Fruit fly (Drosophila melanogaster) whole organism, embryonic: Measurements from ENCODE around the gene Elo68alpha.

Experiments
- B-H2 ChIP-seq: fragments of 200-800 bp; sonication (Bioruptor generic); optimal IDR thresholded peaks from 2 replicates; lab custom pipeline; 2018; ENCODE audit warnings: missing biosample characterization, mild to moderate bottlenecking, missing genetic modification characterization
- Blimp-1 ChIP-seq: fragments of 200-800 bp; sonication (Bioruptor generic); optimal IDR thresholded peaks from 3 replicates; lab custom pipeline; 2018; ENCODE audit warnings: missing biosample characterization, missing genetic modification characterization, mild to moderate bottlenecking, moderate library complexity, missing genetic modification reagents
- CG10321 ChIP-seq: fragments of 200-800 bp; sonication (Bioruptor generic); IDR thresholded peaks from 2 replicates; pipeline ENCODE4 v1.3.6; 2022; ENCODE audit warnings: missing biosample characterization, missing genetic modification characterization
- CG10543 ChIP-seq: fragments of 200-800 bp; sonication (Bioruptor generic); optimal IDR thresholded peaks from 3 replicates; lab custom pipeline; 2017; ENCODE audit warnings: missing biosample characterization, mild to moderate bottlenecking, missing genetic modification characterization, moderate library complexity
- CG11456 ChIP-seq: fragments of 200-800 bp; sonication (Bioruptor generic); IDR thresholded peaks from 3 replicates; pipeline ENCODE4 v1.3.6; 2022; ENCODE audit warnings: missing biosample characterization, missing genetic modification characterization
- CG11723 ChIP-seq: fragments of 200-800 bp; sonication (Bioruptor generic); optimal IDR thresholded peaks from 2 replicates; lab custom pipeline; 2017; ENCODE audit warnings: missing biosample characterization, mild to moderate bottlenecking, missing genetic modification characterization
- CG16779 ChIP-seq: fragments of 200-800 bp; sonication (Bioruptor generic); IDR thresholded peaks from 2 replicates; pipeline ENCODE4 v1.3.6; 2022; ENCODE audit warnings: missing biosample characterization, missing genetic modification characterization
- CG16815 ChIP-seq: fragments of 200-800 bp; sonication (Bioruptor generic); optimal IDR thresholded peaks from 3 replicates; lab custom pipeline; 2017; ENCODE audit warnings: missing biosample characterization, mild to moderate bottlenecking, missing genetic modification characterization
- CG17361 ChIP-seq: fragments of 200-800 bp; sonication (Bioruptor generic); IDR thresholded peaks from 3 replicates; pipeline ENCODE4 v1.3.6; 2022; ENCODE audit warnings: missing biosample characterization, missing genetic modification characterization
- CG17829 ChIP-seq: fragments of 200-800 bp; optimal IDR thresholded peaks from 2 replicates; lab custom pipeline; 2019; ENCODE audit warnings: missing biosample characterization, mild to moderate bottlenecking, missing genetic modification characterization, moderate library complexity
- CG2678 ChIP-seq: fragments of 200-800 bp; sonication (Bioruptor generic); optimal IDR thresholded peaks from 3 replicates; lab custom pipeline; 2019; ENCODE audit warnings: missing biosample characterization, mild to moderate bottlenecking, missing genetic modification characterization, moderate library complexity
- CG31224 ChIP-seq: fragments of 200-800 bp; sonication (Bioruptor generic); IDR thresholded peaks from 2 replicates; pipeline ENCODE4 v1.3.6; 2022; ENCODE audit warnings: missing biosample characterization, missing genetic modification characterization
- CG3407 ChIP-seq: fragments of 200-800 bp; sonication (Bioruptor generic); optimal IDR thresholded peaks from 2 replicates; lab custom pipeline; 2018; ENCODE audit warnings: missing biosample characterization, mild to moderate bottlenecking, missing genetic modification characterization
- CG34422 ChIP-seq: fragments of 200-800 bp; sonication (Bioruptor generic); IDR thresholded peaks from 3 replicates; pipeline ENCODE4 v1.3.6; 2022; ENCODE audit warnings: missing biosample characterization, missing genetic modification characterization
- CG42726 ChIP-seq: fragments of 200-800 bp; sonication (Bioruptor generic); IDR thresholded peaks from 2 replicates; pipeline ENCODE4 v1.3.6; 2022; ENCODE audit warnings: missing biosample characterization, missing genetic modification characterization; ENCODE audit not compliant: partially characterized antibody
- CG4360 ChIP-seq: fragments of 200-800 bp; sonication (Bioruptor generic); IDR thresholded peaks from 2 replicates; pipeline ENCODE4 v1.3.6; 2022; ENCODE audit warnings: missing biosample characterization, missing genetic modification characterization
- CG5180 ChIP-seq: fragments of 200-800 bp; sonication (Bioruptor generic); optimal IDR thresholded peaks from 3 replicates; lab custom pipeline; 2017; ENCODE audit warnings: missing biosample characterization, missing genetic modification characterization, mild to moderate bottlenecking, moderate library complexity, missing genetic modification reagents
- CG9817 ChIP-seq: fragments of 200-800 bp; sonication (Bioruptor generic); optimal IDR thresholded peaks from 2 replicates; lab custom pipeline; 2018; ENCODE audit warnings: missing biosample characterization, mild to moderate bottlenecking, missing genetic modification characterization, moderate library complexity
- Deaf1 ChIP-seq: fragments of 200-800 bp; optimal IDR thresholded peaks from 3 replicates; lab custom pipeline; 2019; ENCODE audit warnings: missing biosample characterization, mild to moderate bottlenecking, missing genetic modification characterization, moderate library complexity
- Dll ChIP-seq: fragments of 200-800 bp; sonication (Bioruptor generic); IDR thresholded peaks from 4 replicates; pipeline ENCODE4 v1.3.6; 2022; ENCODE audit warnings: missing biosample characterization, missing genetic modification characterization; ENCODE audit not compliant: partially characterized antibody
- Drgx ChIP-seq: fragments of 200-800 bp; sonication (Bioruptor generic); IDR thresholded peaks from 2 replicates; pipeline ENCODE4 v1.3.6; 2022; ENCODE audit warnings: missing biosample characterization, missing genetic modification characterization
- HLH3B ChIP-seq: fragments of 200-800 bp; sonication (Bioruptor generic); IDR thresholded peaks from 2 replicates; pipeline ENCODE4 v1.3.6; 2022; ENCODE audit warnings: missing biosample characterization, missing genetic modification characterization
- Hsf ChIP-seq: fragments of 200-800 bp; sonication (Bioruptor generic); optimal IDR thresholded peaks from 3 replicates; lab custom pipeline; 2016; ENCODE audit warnings: missing biosample characterization, missing genetic modification characterization
- Lhr ChIP-seq: fragments of 200-800 bp; sonication (Bioruptor generic); optimal IDR thresholded peaks from 3 replicates; lab custom pipeline; 2017; ENCODE audit warnings: mild to moderate bottlenecking, missing biosample characterization, missing genetic modification reagents, missing genetic modification characterization
- Mad ChIP-seq: fragments of 200-800 bp; sonication (Bioruptor generic); optimal IDR thresholded peaks from 2 replicates; lab custom pipeline; 2016; ENCODE audit warnings: missing biosample characterization, missing genetic modification characterization
- Ptx1 ChIP-seq: fragments of 200-800 bp; sonication (Bioruptor generic); IDR thresholded peaks from 2 replicates; pipeline ENCODE4 v1.3.6; 2022; ENCODE audit warnings: missing biosample characterization, missing genetic modification characterization
- Rfx ChIP-seq: fragments of 200-800 bp; sonication (Bioruptor generic); IDR thresholded peaks from 2 replicates; pipeline ENCODE4 v1.3.6; 2022; ENCODE audit warnings: missing biosample characterization, missing genetic modification characterization
- Sry-δ ChIP-seq: fragments of 200-800 bp; sonication (Bioruptor generic); optimal IDR thresholded peaks from 2 replicates; lab custom pipeline; 2016; ENCODE audit warnings: missing biosample characterization, missing genetic modification characterization
- Usf ChIP-seq: fragments of 200-800 bp; sonication (Bioruptor generic); optimal IDR thresholded peaks from 2 replicates; lab custom pipeline; 2017; ENCODE audit warnings: missing genotype, missing biosample characterization, missing genetic modification characterization
- Xrp1 ChIP-seq: fragments of 200-800 bp; sonication (Bioruptor generic); IDR thresholded peaks from 2 replicates; pipeline ENCODE4 v1.3.6; 2022; ENCODE audit warnings: missing biosample characterization, missing genetic modification characterization
- amos ChIP-seq: fragments of 200-800 bp; sonication (Bioruptor generic); IDR thresholded peaks from 2 replicates; pipeline ENCODE4 v1.3.6; 2022; ENCODE audit warnings: missing biosample characterization, missing genetic modification characterization; ENCODE audit not compliant: partially characterized antibody
- cas ChIP-seq: fragments of 200-800 bp; sonication (Bioruptor generic); IDR thresholded peaks from 2 replicates; pipeline ENCODE4 v1.3.6; 2022; ENCODE audit warnings: missing biosample characterization, missing genetic modification characterization
- croc ChIP-seq: fragments of 200-800 bp; sonication (Bioruptor generic); conservative IDR thresholded peaks from 3 replicates; pipeline ENCODE4 v1.3.6; 2022; ENCODE audit warnings: missing biosample characterization, missing genetic modification characterization
- dan ChIP-seq: fragments of 200-800 bp; sonication (Bioruptor generic); IDR thresholded peaks from 2 replicates; pipeline ENCODE4 v1.3.6; 2022; ENCODE audit warnings: missing biosample characterization, missing genetic modification characterization
- danr ChIP-seq: fragments of 200-800 bp; sonication (Bioruptor generic); IDR thresholded peaks from 2 replicates; pipeline ENCODE4 v1.3.6; 2022; ENCODE audit warnings: missing biosample characterization, missing genetic modification characterization
- emc ChIP-seq: fragments of 200-800 bp; sonication (Bioruptor generic); optimal IDR thresholded peaks from 2 replicates; lab custom pipeline; 2016; ENCODE audit warnings: missing biosample characterization, missing genetic modification characterization
- fd102C ChIP-seq: fragments of 200-800 bp; sonication (Bioruptor generic); optimal IDR thresholded peaks from 2 replicates; lab custom pipeline; 2018; ENCODE audit warnings: missing biosample characterization, mild to moderate bottlenecking, missing genetic modification characterization, moderate library complexity
- fd64A ChIP-seq: fragments of 200-800 bp; sonication (Bioruptor generic); optimal IDR thresholded peaks from 3 replicates; lab custom pipeline; 2018; ENCODE audit warnings: missing biosample characterization, mild to moderate bottlenecking, missing genetic modification characterization
- ham ChIP-seq: fragments of 200-800 bp; sonication (Bioruptor generic); IDR thresholded peaks from 2 replicates; pipeline ENCODE4 v1.3.6; 2022; ENCODE audit warnings: missing biosample characterization, missing genetic modification characterization
- hbn ChIP-seq: fragments of 200-800 bp; sonication (Bioruptor generic); IDR thresholded peaks from 2 replicates; pipeline ENCODE4 v1.3.6; 2022; ENCODE audit warnings: missing biosample characterization, missing genetic modification characterization; ENCODE audit not compliant: partially characterized antibody
- knrl ChIP-seq: fragments of 200-800 bp; sonication (Bioruptor generic); IDR thresholded peaks from 3 replicates; pipeline ENCODE4 v1.3.6; 2022; ENCODE audit warnings: missing biosample characterization, missing genetic modification characterization; ENCODE audit not compliant: partially characterized antibody
- lbe ChIP-seq: fragments of 200-800 bp; sonication (Bioruptor generic); optimal IDR thresholded peaks from 2 replicates; lab custom pipeline; 2016; ENCODE audit warnings: missing biosample characterization, mild to moderate bottlenecking, missing genetic modification characterization
- maf-S ChIP-seq: fragments of 200-800 bp; sonication (Bioruptor generic); optimal IDR thresholded peaks from 2 replicates; lab custom pipeline; 2016; ENCODE audit warnings: missing biosample characterization, missing genetic modification characterization
- mld ChIP-seq: fragments of 200-800 bp; sonication (Bioruptor generic); IDR thresholded peaks from 3 replicates; pipeline ENCODE4 v1.3.6; 2022; ENCODE audit warnings: missing biosample characterization, missing genetic modification characterization; ENCODE audit not compliant: partially characterized antibody
- nerfin-2 ChIP-seq: fragments of 200-800 bp; sonication (Bioruptor generic); IDR thresholded peaks from 2 replicates; pipeline ENCODE4 v1.3.6; 2022; ENCODE audit warnings: missing biosample characterization, missing genetic modification characterization; ENCODE audit not compliant: partially characterized antibody
- salm ChIP-seq: fragments of 200-800 bp; sonication (Bioruptor generic); optimal IDR thresholded peaks from 2 replicates; lab custom pipeline; 2018; ENCODE audit warnings: missing biosample characterization, mild to moderate bottlenecking, missing genetic modification characterization
- sd ChIP-seq: fragments of 200-800 bp; sonication (Bioruptor generic); optimal IDR thresholded peaks from 3 replicates; lab custom pipeline; 2018; ENCODE audit warnings: missing biosample characterization, mild to moderate bottlenecking, missing genetic modification characterization, moderate library complexity
- ssp ChIP-seq: fragments of 200-800 bp; sonication (Bioruptor generic); IDR thresholded peaks from 2 replicates; pipeline ENCODE4 v1.3.6; 2022; ENCODE audit warnings: missing biosample characterization, missing genetic modification characterization
- wek ChIP-seq: fragments of 200-800 bp; sonication (Bioruptor generic); optimal IDR thresholded peaks from 3 replicates; lab custom pipeline; 2018; ENCODE audit warnings: missing biosample characterization, mild to moderate bottlenecking, missing genetic modification characterization, moderate library complexity

Gene Elo68alpha

dm6 chr3L:11091943-11092609 lies 10.8 kb downstream of the Elo68alpha start (continued):
- TF ChIP-seq Mad (GFP tag; lab: Kevin White, UChicago) (peak; percentile 45), Xrp1 (GFP tag; lab: Robert Waterston, UW) (peak; percentile 57; the same call in 1 of the 2 replicates), knrl (GFP tag; lab: Robert Waterston, UW) (peak; percentile 15; the same call in 1 of the 3 replicates), lbe (GFP tag; lab: Kevin White, UChicago) (peak; percentile 48), amos (GFP tag; lab: Robert Waterston, UW) (0 out of 2 replicates have a peak, but pooled peaks have one; percentile 21), ssp (GFP tag; lab: Robert Waterston, UW) (no peak), Blimp-1 (GFP tag; lab: Kevin White, UChicago) (no peak), B-H2 (GFP tag; lab: Kevin White, UChicago) (no peak), cas (GFP tag; lab: Robert Waterston, UW) (no peak), salm (no peak), CG34422 (GFP tag; lab: Robert Waterston, UW) (peak; percentile 58; the same call in 2 of the 3 replicates), CG42726 (GFP tag; lab: Robert Waterston, UW) (no peak), CG31224 (no peak), Ptx1 (GFP tag; lab: Robert Waterston, UW) (peak; percentile 30; the same call in 1 of the 2 replicates), Hsf (GFP tag; lab: Kevin White, UChicago) (peak; percentile 57), CG17829 (tag; lab: Kevin White, UChicago) (peak; percentile 31), sd (tag; lab: Kevin White, UChicago) (peak; percentile 34), Usf (no peak), CG10321 (GFP tag; lab: Robert Waterston, UW) (no peak), CG11723 (GFP tag; lab: Kevin White, UChicago) (peak; percentile 2), danr (no peak), wek (GFP tag; lab: Kevin White, UChicago) (no peak), nerfin-2 (GFP tag; lab: Robert Waterston, UW) (no peak), CG11456 (GFP tag; lab: Robert Waterston, UW) (peak; percentile 67; the same call in 2 of the 3 replicates), CG17361 (GFP tag; lab: Robert Waterston, UW) (no peak), Dll (GFP tag; lab: Robert Waterston, UW) (no peak), mld (no peak), CG2678 (no peak), CG10543 (GFP tag; lab: Kevin White, UChicago) (no peak), Lhr (no peak), croc (no peak), fd64A (GFP tag; lab: Kevin White, UChicago) (no peak), emc (GFP tag; lab: Kevin White, UChicago) (no peak), CG16779 (GFP tag; lab: Robert Waterston, UW) (peak; percentile 68; the same call in 1 of the 2 replicates), HLH3B (GFP tag; lab: Robert Waterston, UW) (no peak), CG3407 (GFP tag; lab: Kevin White, UChicago) (peak; percentile 32), Rfx (GFP tag; lab: Robert Waterston, UW) (peak; percentile 53), ham (no peak), dan (no peak), hbn (GFP tag; lab: Robert Waterston, UW) (no peak; the same call in 1 of the 2 replicates), CG4360 (no peak), Deaf1 (tag; lab: Kevin White, UChicago) (peak; percentile 60), maf-S (GFP tag; lab: Kevin White, UChicago) (peak; percentile 64), Drgx (GFP tag; lab: Robert Waterston, UW) (no peak), CG5180 (GFP tag; lab: Kevin White, UChicago) (peak; percentile 26), CG9817 (tag; lab: Kevin White, UChicago) (peak; percentile 10), CG16815 (GFP tag; lab: Kevin White, UChicago) (peak; percentile 37), fd102C (no peak), Sry-δ (GFP tag; lab: Kevin White, UChicago) (peak; percentile 53)
